Worm (Caenorhabditis elegans): ENCODE data around the gene mltn-10.

The mltn-10 gene

ce11 chrII:14618764-14619163 is 4.1 kb upstream of the mltn-10 start:
- no peak for TF ChIP-seq eor-1 (tag; optimal IDR thresholded peaks at IDR 0.05)
- no peak for TF ChIP-seq pqm-1 (tag; optimal IDR thresholded peaks at IDR 0.05)
- TF ChIP-seq ZK546.5 (tag; optimal IDR thresholded peaks at IDR 0.05): no peak
- TF ChIP-seq nhr-11 (tag; optimal IDR thresholded peaks at IDR 0.05): no peak
- TF ChIP-seq aly-2 (tag; optimal IDR thresholded peaks at IDR 0.05): no peak
- no peak for TF ChIP-seq elt-2 (tag; optimal IDR thresholded peaks at IDR 0.05)
- no peak for TF ChIP-seq elt-3 (tag; optimal IDR thresholded peaks at IDR 0.05)
- no peak for TF ChIP-seq jun-1 (tag; optimal IDR thresholded peaks at IDR 0.05)
- TF ChIP-seq fkh-2 (tag; optimal IDR thresholded peaks at IDR 0.05): no peak
- no peak for TF ChIP-seq pha-4 (tag; optimal IDR thresholded peaks at IDR 0.05)
- no peak for TF ChIP-seq skn-1 (tag; optimal IDR thresholded peaks at IDR 0.05)
- peak; percentile 19 for TF ChIP-seq nhr-25 (tag; optimal IDR thresholded peaks at IDR 0.05)
- TF ChIP-seq egl-27 (tag; optimal IDR thresholded peaks at IDR 0.05): no peak
- TF ChIP-seq nhr-23 (tag; optimal IDR thresholded peaks at IDR 0.05): peak; percentile 10
- TF ChIP-seq nhr-76 (tag; optimal IDR thresholded peaks at IDR 0.05): no peak
- TF ChIP-seq nhr-77 (tag; optimal IDR thresholded peaks at IDR 0.05): no peak
- no peak for TF ChIP-seq snpc-4 (tag; optimal IDR thresholded peaks at IDR 0.05)
- no peak for TF ChIP-seq ceh-82 (tag; optimal IDR thresholded peaks at IDR 0.05)

- TF ChIP-seq nhr-25 (tag; optimal IDR thresholded peaks at IDR 0.05) (no peak), unc-62 (GFP tag; optimal IDR thresholded peaks at IDR 0.05) (no peak), skn-1 (tag; optimal IDR thresholded peaks at IDR 0.05) (no peak), sea-2 (GFP tag; optimal IDR thresholded peaks at IDR 0.05) (no peak), ceh-9 (tag; optimal IDR thresholded peaks at IDR 0.05) (no peak), nhr-76 (tag; optimal IDR thresholded peaks at IDR 0.05) (no peak), egl-27 (tag; optimal IDR thresholded peaks at IDR 0.05) (no peak), unc-39 (tag; optimal IDR thresholded peaks at IDR 0.05) (no peak), tbx-2 (tag; optimal IDR thresholded peaks at IDR 0.05) (no peak), pqm-1 (tag; optimal IDR thresholded peaks at IDR 0.05) (no peak), nhr-43 (tag; optimal IDR thresholded peaks at IDR 0.05; ENCODE audit: poor library complexity, severe bottlenecking) (peak; percentile 74), elt-1 (tag; optimal IDR thresholded peaks at IDR 0.05) (no peak), elt-3 (tag; optimal IDR thresholded peaks at IDR 0.05) (peak in 2 of 3 experiments; percentile 3 to 68), eor-1 (tag; optimal IDR thresholded peaks at IDR 0.05) (no peak)
These were observed 3.1 kb upstream of the mltn-10 start for ce11 chrII:14619806-14620205.

ce11 chrII:14620730-14621129 is 2.1 kb upstream of the mltn-10 start:
- TF ChIP-seq elt-1 (tag; optimal IDR thresholded peaks at IDR 0.05): no peak
- TF ChIP-seq ztf-4 (tag; optimal IDR thresholded peaks at IDR 0.05): no peak
- TF ChIP-seq pqm-1 (tag; optimal IDR thresholded peaks at IDR 0.05): no peak
- TF ChIP-seq nhr-76 (tag; optimal IDR thresholded peaks at IDR 0.05): no peak
- TF ChIP-seq mml-1 (tag; optimal IDR thresholded peaks at IDR 0.05): no peak
- no peak for TF ChIP-seq nfya-1 (tag; optimal IDR thresholded peaks at IDR 0.05; ENCODE audit: insufficient read depth)
- TF ChIP-seq elt-3 (tag; optimal IDR thresholded peaks at IDR 0.05): no peak

- TF ChIP-seq nhr-25 (tag; optimal IDR thresholded peaks at IDR 0.05) (peak; percentile 19), nhr-23 (tag; optimal IDR thresholded peaks at IDR 0.05) (peak; percentile 22), nhr-67 (tag; optimal IDR thresholded peaks at IDR 0.05) (no peak), R02D3.7 (tag; optimal IDR thresholded peaks at IDR 0.05) (no peak)
These were observed 4.0 kb downstream of the mltn-10 start for ce11 chrII:14626883-14627282.

- TF ChIP-seq mml-1 (tag; optimal IDR thresholded peaks at IDR 0.05) (no peak), ceh-9 (tag; optimal IDR thresholded peaks at IDR 0.05) (no peak), aly-2 (tag; optimal IDR thresholded peaks at IDR 0.05) (no peak), egl-5 (tag; optimal IDR thresholded peaks at IDR 0.05) (no peak), unc-39 (tag; optimal IDR thresholded peaks at IDR 0.05) (no peak), nhr-77 (tag; optimal IDR thresholded peaks at IDR 0.05) (no peak), jun-1 (tag; optimal IDR thresholded peaks at IDR 0.05) (no peak), tbx-2 (tag; optimal IDR thresholded peaks at IDR 0.05) (no peak), snpc-4 (tag; optimal IDR thresholded peaks at IDR 0.05) (no peak), nhr-23 (tag; optimal IDR thresholded peaks at IDR 0.05) (no peak), nhr-67 (tag; optimal IDR thresholded peaks at IDR 0.05) (no peak), pqm-1 (tag; optimal IDR thresholded peaks at IDR 0.05) (no peak)
These were observed 4.5 kb downstream of the mltn-10 start, which contains the start of gene tag-297 for ce11 chrII:14627330-14627729. Gene tag-297, plus strand, starts transcription at chrII:14627630.

- TF ChIP-seq nhr-43 (tag; optimal IDR thresholded peaks at IDR 0.05; ENCODE audit: poor library complexity, severe bottlenecking) (no peak), egl-5 (tag; optimal IDR thresholded peaks at IDR 0.05) (no peak), zag-1 (tag; optimal IDR thresholded peaks at IDR 0.05) (no peak), hmg-11 (tag; optimal IDR thresholded peaks at IDR 0.05) (no peak), eor-1 (tag; optimal IDR thresholded peaks at IDR 0.05) (no peak), daf-12 (tag; optimal IDR thresholded peaks at IDR 0.05) (no peak), nhr-23 (tag; optimal IDR thresholded peaks at IDR 0.05) (no peak), nhr-11 (tag; optimal IDR thresholded peaks at IDR 0.05) (no peak), nhr-12 (tag; optimal IDR thresholded peaks at IDR 0.05) (no peak), nhr-76 (tag; optimal IDR thresholded peaks at IDR 0.05) (no peak), tbx-2 (tag; optimal IDR thresholded peaks at IDR 0.05) (no peak), nhr-28 (tag; optimal IDR thresholded peaks at IDR 0.05) (no peak), elt-2 (tag; optimal IDR thresholded peaks at IDR 0.05) (no peak), lsy-12 (tag; optimal IDR thresholded peaks at IDR 0.05) (no peak), ceh-16 (tag; optimal IDR thresholded peaks at IDR 0.05) (no peak)
These were observed 10.0 kb downstream of the mltn-10 start, which contains the start of gene C38C6.3 for ce11 chrII:14632823-14633222. Gene C38C6.3, plus strand, starts transcription at chrII:14633123.

Measured in whole organism, L3 larva.